Worm (Caenorhabditis elegans): ENCODE measurements around the gene kvs-2.

- TF ChIP-seq dpl-1 (GFP tag; optimal IDR thresholded peaks at IDR 0.05): no peak
- no peak for TF ChIP-seq sea-2 (GFP tag; IDR thresholded peaks at IDR 0.05)
Observed at ce11 chrV:10589774-10590528, 45.9 kb upstream of the kvs-2 start, which contains the start of gene ttr-23.
